Worm (Caenorhabditis elegans): Measurements from ENCODE around the gene nhr-109.

DNA sequence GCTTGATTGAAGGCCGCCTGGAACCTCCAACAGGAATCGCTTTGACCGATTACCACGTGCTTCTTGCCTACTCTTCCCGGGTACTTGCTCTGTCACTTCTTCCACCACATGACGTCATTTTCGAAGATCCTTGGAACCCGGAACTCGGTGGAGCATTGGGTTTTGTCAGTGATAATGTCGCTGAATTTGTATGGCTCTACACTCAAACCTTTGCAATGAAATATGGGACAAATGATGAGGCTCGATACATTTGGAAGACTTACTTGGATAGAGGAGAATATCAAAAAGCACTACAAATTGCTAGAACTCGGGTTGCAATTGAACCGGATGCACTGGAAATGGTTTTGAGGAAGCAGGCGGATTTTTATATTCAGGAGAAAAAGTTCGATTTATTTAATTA is 29.7 kb downstream of the nhr-109 start:
- TF ChIP-seq med-1 (GFP tag; optimal IDR thresholded peaks at IDR 0.05; ENCODE audit: insufficient read depth) = no peak
- TF ChIP-seq ztf-29 (GFP tag; IDR thresholded peaks at IDR 0.05) = no peak
- no peak for TF ChIP-seq tab-1 (GFP tag; IDR thresholded peaks at IDR 0.05)
- no peak for TF ChIP-seq klf-2 (GFP tag; conservative IDR thresholded peaks at IDR 0.05)
- no peak for TF ChIP-seq T22C8.4 (GFP tag; IDR thresholded peaks at IDR 0.05)
- TF ChIP-seq ztf-23 (GFP tag; IDR thresholded peaks at IDR 0.05) = no peak
- no peak for TF ChIP-seq flt-1 (GFP tag; IDR thresholded peaks at IDR 0.05)
- TF ChIP-seq ref-1 (GFP tag; conservative IDR thresholded peaks at IDR 0.05) = no peak

Measured in whole organism, midembryonic.